ENCODE assay signal across 2 worm cellular contexts in genomic region chrX:15112172-15112571, ce11.
TF ChIP-seq lines count a peak whose summit lies in the region.

No protein-coding gene starts in this region.

TF ChIP-seq in whole organism, L1 larva, 84 proteins besides CTCF, POLR2A, EP300 and RAD21:
- peak; percentile 5 for TF ChIP-seq snpc-4 (tag; optimal IDR thresholded peaks at IDR 0.05; lab: Kevin White, UChicago)
- TF ChIP-seq elt-3 (tag; optimal IDR thresholded peaks at IDR 0.05; lab: Kevin White, UChicago) = no peak

TF ChIP-seq in whole organism, young adult, 124 proteins besides CTCF, POLR2A, EP300 and RAD21:
- TF ChIP-seq repo-1 (tag; optimal IDR thresholded peaks at IDR 0.05; lab: Kevin White, UChicago) (no peak), gei-17 (GFP tag; optimal IDR thresholded peaks at IDR 0.05; lab: Kevin White, UChicago) (no peak), B0336.3 (GFP tag; IDR thresholded peaks at IDR 0.05; lab: Robert Waterston, UW) (no peak), D2030.7 (GFP tag; IDR thresholded peaks at IDR 0.05; lab: Robert Waterston, UW) (no peak), B0019.2 (GFP tag; conservative IDR thresholded peaks at IDR 0.05; lab: Robert Waterston, UW) (no peak), atf-7 (tag; optimal IDR thresholded peaks at IDR 0.05; lab: Kevin White, UChicago) (no peak), ceh-58 (GFP tag; IDR thresholded peaks at IDR 0.05; lab: Robert Waterston, UW) (0 out of 2 replicates have a peak, but pooled peaks have one; percentile 41), ZK185.1 (tag; optimal IDR thresholded peaks at IDR 0.05; lab: Kevin White, UChicago; ENCODE audit: poor library complexity, severe bottlenecking) (no peak), ztf-25 (GFP tag; IDR thresholded peaks at IDR 0.05; lab: Robert Waterston, UW) (0 out of 2 replicates have a peak, but pooled peaks have one; percentile 32), snpc-3.4 (tag; optimal IDR thresholded peaks at IDR 0.05; lab: Kevin White, UChicago) (no peak), snpc-4 (GFP tag; optimal IDR thresholded peaks at IDR 0.05; lab: Kevin White, UChicago) (no peak), snpc-4 (tag; optimal IDR thresholded peaks at IDR 0.05; lab: Kevin White, UChicago) (peak in 2 of 4 experiments; percentile 34 to 71), F55B11.4 (tag; optimal IDR thresholded peaks at IDR 0.05; lab: Kevin White, UChicago; ENCODE audit: borderline replicate concordance, insufficient read depth) (no peak), snpc-1.3 (tag; optimal IDR thresholded peaks at IDR 0.05; lab: Kevin White, UChicago; ENCODE audit: insufficient read depth) (no peak), aptf-2 (GFP tag; conservative IDR thresholded peaks at IDR 0.05; lab: Robert Waterston, UW) (no peak), rcor-1 (GFP tag; IDR thresholded peaks at IDR 0.05; lab: Robert Waterston, UW) (no peak), ceh-79 (tag; optimal IDR thresholded peaks at IDR 0.05; lab: Kevin White, UChicago) (no peak)
TF ChIP-seq in whole organism, young adult: peak in this region for 3.
